Worm (Caenorhabditis elegans) whole organism, young adult: ENCODE data around the gene srd-33.

Source experiments
- B0035.1 ChIP-seq: sonication (generic microtip); optimal IDR thresholded peaks from 2 replicates; lab custom pipeline; 2016; ENCODE audit warnings: missing genetic modification characterization, mild to moderate bottlenecking, missing compliant biosample characterization, missing genotype, missing genetic modification reagents
- F22D6.2 ChIP-seq: sonication (generic microtip); optimal IDR thresholded peaks from 2 replicates; lab custom pipeline; 2016; ENCODE audit warnings: mild to moderate bottlenecking, missing genetic modification characterization, missing compliant biosample characterization
- F23B12.7 ChIP-seq: sonication (generic microtip); optimal IDR thresholded peaks from 2 replicates; lab custom pipeline; 2017; ENCODE audit warnings: missing genetic modification characterization, mild to moderate bottlenecking, missing compliant biosample characterization, antibody characterized with exemption, moderate library complexity; ENCODE audit not compliant: insufficient read depth
- F37B4.10 ChIP-seq: fragments of 200-800 bp; sonication (Bioruptor generic); IDR thresholded peaks from 2 replicates; pipeline ENCODE4 v1.3.6; 2022; ENCODE audit warnings: missing genetic modification characterization, missing compliant biosample characterization
- F57A8.1 ChIP-seq: fragments of 200-800 bp; sonication (Bioruptor generic); optimal IDR thresholded peaks from 2 replicates; lab custom pipeline; 2018; ENCODE audit warnings: mild to moderate bottlenecking, missing genetic modification characterization, moderate library complexity, missing compliant biosample characterization
- K11D2.4 ChIP-seq: fragments of 200-800 bp; sonication (Bioruptor generic); IDR thresholded peaks from 2 replicates; pipeline ENCODE4 v1.3.6; 2022; ENCODE audit warnings: missing genetic modification reagents, missing genetic modification characterization, missing compliant biosample characterization
- T26A5.8 ChIP-seq: sonication (generic microtip); optimal IDR thresholded peaks from 2 replicates; lab custom pipeline; 2016; ENCODE audit warnings: missing genetic modification characterization, missing compliant biosample characterization
- Y79H2A.3 ChIP-seq: fragments of 200-800 bp; sonication (Bioruptor generic); conservative IDR thresholded peaks from 2 replicates; pipeline ENCODE4 v1.3.6; 2022; ENCODE audit warnings: missing genetic modification reagents, missing genetic modification characterization, missing compliant biosample characterization
- Y95B8A.8 ChIP-seq: fragments of 200-800 bp; sonication (Bioruptor generic); IDR thresholded peaks from 2 replicates; pipeline ENCODE4 v1.3.6; 2022; ENCODE audit warnings: missing genetic modification reagents, missing genetic modification characterization, missing compliant biosample characterization
- ZK185.1 ChIP-seq: sonication (generic microtip); optimal IDR thresholded peaks from 2 replicates; lab custom pipeline; 2016; ENCODE audit warnings: mild to moderate bottlenecking, missing genetic modification characterization, missing compliant biosample characterization; ENCODE audit not compliant: poor library complexity, severe bottlenecking
- akir-1 ChIP-seq: fragments of 200-800 bp; sonication (Bioruptor generic); optimal IDR thresholded peaks from 2 replicates; lab custom pipeline; 2018; ENCODE audit warnings: mild to moderate bottlenecking, missing genetic modification characterization, moderate library complexity, missing compliant biosample characterization
- aptf-2 ChIP-seq: fragments of 200-800 bp; sonication (Bioruptor generic); conservative IDR thresholded peaks from 2 replicates; pipeline ENCODE4 v1.3.6; 2022; ENCODE audit warnings: missing genetic modification reagents, missing genetic modification characterization, missing compliant biosample characterization
- aptf-3 ChIP-seq: fragments of 200-800 bp; sonication (Bioruptor generic); IDR thresholded peaks from 2 replicates; pipeline ENCODE4 v1.3.6; 2022; ENCODE audit warnings: missing genetic modification characterization, missing compliant biosample characterization
- attf-5 ChIP-seq: fragments of 200-800 bp; sonication (Bioruptor generic); optimal IDR thresholded peaks from 2 replicates; lab custom pipeline; 2018; ENCODE audit warnings: mild to moderate bottlenecking, missing genetic modification characterization, missing compliant biosample characterization
- ccch-3 ChIP-seq: fragments of 200-800 bp; sonication (Bioruptor generic); optimal IDR thresholded peaks from 2 replicates; lab custom pipeline; 2018; ENCODE audit warnings: mild to moderate bottlenecking, missing genetic modification characterization, missing compliant biosample characterization
- ceh-100 ChIP-seq: fragments of 200-800 bp; sonication (Bioruptor generic); IDR thresholded peaks from 2 replicates; pipeline ENCODE4 v1.3.6; 2022; ENCODE audit warnings: missing genetic modification reagents, missing genetic modification characterization, missing compliant biosample characterization
- ceh-79 ChIP-seq: sonication (generic microtip); optimal IDR thresholded peaks from 2 replicates; lab custom pipeline; 2017; ENCODE audit warnings: mild to moderate bottlenecking, missing genetic modification characterization, missing compliant biosample characterization
- dox-1 ChIP-seq: fragments of 200-800 bp; sonication (Bioruptor generic); IDR thresholded peaks from 2 replicates; pipeline ENCODE4 v1.3.6; 2022; ENCODE audit warnings: missing genetic modification reagents, missing genetic modification characterization, missing compliant biosample characterization
- dpl-1 ChIP-seq: fragments of 150-350 bp; optimal IDR thresholded peaks from 2 replicates; lab custom pipeline; 2014; ENCODE audit warnings: missing biosample characterization, missing genetic modification reagents, missing genetic modification characterization
- him-1 ChIP-seq: sonication (generic microtip); optimal IDR thresholded peaks from 2 replicates; lab custom pipeline; 2016; ENCODE audit warnings: missing genotype, missing genetic modification reagents, missing genetic modification characterization, missing compliant biosample characterization
- let-526 ChIP-seq: fragments of 200-800 bp; sonication (Bioruptor generic); IDR thresholded peaks from 2 replicates; pipeline ENCODE4 v1.3.6; 2022; ENCODE audit warnings: missing genetic modification reagents, missing genetic modification characterization, missing compliant biosample characterization
- madf-3 ChIP-seq: fragments of 200-800 bp; sonication (Bioruptor generic); IDR thresholded peaks from 2 replicates; pipeline ENCODE4 v1.3.6; 2022; ENCODE audit warnings: missing genetic modification reagents, missing genetic modification characterization, missing compliant biosample characterization
- madf-6 ChIP-seq: fragments of 200-800 bp; sonication (Bioruptor generic); IDR thresholded peaks from 2 replicates; pipeline ENCODE4 v1.3.6; 2022; ENCODE audit warnings: missing genetic modification reagents, missing genetic modification characterization, missing compliant biosample characterization
- mes-4 ChIP-seq: sonication (generic microtip); optimal IDR thresholded peaks from 2 replicates; lab custom pipeline; 2016; ENCODE audit warnings: missing genotype, missing genetic modification characterization, missing compliant biosample characterization
- nfya-1 ChIP-seq: sonication (generic microtip); optimal IDR thresholded peaks from 2 replicates; lab custom pipeline; 2017; ENCODE audit warnings: antibody characterized with exemption, missing compliant biosample characterization, missing genetic modification characterization, borderline replicate concordance; ENCODE audit not compliant: insufficient read depth
- nfyb-1 ChIP-seq: fragments of 200-800 bp; sonication (Bioruptor generic); IDR thresholded peaks from 2 replicates; pipeline ENCODE4 v1.3.6; 2022; ENCODE audit warnings: missing genetic modification reagents, missing genetic modification characterization, missing compliant biosample characterization
- nhr-179 ChIP-seq: sonication (generic microtip); optimal IDR thresholded peaks from 2 replicates; lab custom pipeline; 2016; ENCODE audit warnings: mild to moderate bottlenecking, missing genetic modification characterization, missing compliant biosample characterization
- repo-1 ChIP-seq: sonication (generic microtip); optimal IDR thresholded peaks from 2 replicates; lab custom pipeline; 2017; ENCODE audit warnings: mild to moderate bottlenecking, missing genetic modification characterization, missing compliant biosample characterization
- rpc-1 ChIP-seq, 2 experiments: fragments of 150-350 bp in 1 of 2; sonication (generic microtip) in 1 of 2; optimal IDR thresholded peaks; 2 replicates each; lab custom pipeline; 2014 to 2018; ENCODE audit warnings: missing biosample characterization in 1 of 2, missing genetic modification characterization in 1 of 2, missing genetic modification reagents in 1 of 2, missing genotype in 1 of 2
- tbp1 ChIP-seq: fragments of 200-800 bp; sonication (Bioruptor generic); optimal IDR thresholded peaks from 2 replicates; lab custom pipeline; 2018; ENCODE audit warnings: mild to moderate bottlenecking, missing genetic modification characterization, missing compliant biosample characterization
- tbx-9 ChIP-seq: sonication (generic microtip); optimal IDR thresholded peaks from 2 replicates; lab custom pipeline; 2016; ENCODE audit warnings: borderline replicate concordance, missing genetic modification characterization, inconsistent platforms, missing compliant biosample characterization
- unc-62 ChIP-seq: fragments of 150-350 bp; optimal IDR thresholded peaks from 2 replicates; lab custom pipeline; 2014; ENCODE audit warnings: missing biosample characterization, missing genetic modification reagents, missing genetic modification characterization
- ztf-25 ChIP-seq: fragments of 200-800 bp; sonication (Bioruptor generic); IDR thresholded peaks from 2 replicates; pipeline ENCODE4 v1.3.6; 2022; ENCODE audit warnings: missing genetic modification reagents, missing genetic modification characterization, missing compliant biosample characterization

srd-33 gene

ce11 chrV:4870627-4871026, 1.5 kb upstream of the srd-33 start (continued):
- TF ChIP-seq tbp1 (no peak), madf-3 (no peak), Y95B8A.8 (no peak)
- TF ChIP-seq, all 124 proteins: peak for 0

- TF ChIP-seq him-1 = no peak
- no peak for TF ChIP-seq F22D6.2 (tag; lab: Kevin White, UChicago)
- TF ChIP-seq akir-1 (GFP tag; lab: Kevin White, UChicago) = no peak
- no peak for TF ChIP-seq nfya-1 (tag; lab: Kevin White, UChicago)
- no peak for TF ChIP-seq F23B12.7 (tag; lab: Kevin White, UChicago)
- TF ChIP-seq F57A8.1 (GFP tag; lab: Kevin White, UChicago) = no peak
- no peak for TF ChIP-seq Y79H2A.3 (GFP tag; lab: Robert Waterston, UW)
- TF ChIP-seq tbx-9 (tag; lab: Kevin White, UChicago) = no peak
- no peak for TF ChIP-seq let-526 (GFP tag; lab: Robert Waterston, UW)
- TF ChIP-seq ztf-25 = no peak
- TF ChIP-seq ZK185.1 (tag; lab: Kevin White, UChicago) = no peak
- TF ChIP-seq ceh-79 (tag; lab: Kevin White, UChicago) = no peak
- TF ChIP-seq aptf-2 = no peak
- TF ChIP-seq B0035.1 (tag; lab: Kevin White, UChicago) = no peak
- TF ChIP-seq aptf-3 (GFP tag; lab: Robert Waterston, UW) = no peak
- TF ChIP-seq, all 124 proteins: peak for 0
Measured at ce11 chrV:4877587-4877986, 5.5 kb downstream of the srd-33 start, which contains the start of gene T19H12.6. T19H12.6 (minus strand) TSS chrV:4877687.

- TF ChIP-seq ccch-3 (GFP tag; lab: Kevin White, UChicago) (no peak), mes-4 (no peak), repo-1 (no peak), T26A5.8 (no peak), nhr-179 (tag; lab: Kevin White, UChicago) (no peak), dox-1 (GFP tag; lab: Robert Waterston, UW) (no peak), attf-5 (GFP tag; lab: Kevin White, UChicago) (no peak), rpc-1 (optimal IDR thresholded peaks at IDR 0.05; lab: Kevin White, UChicago) (no peak), rpc-1 (tag; optimal IDR thresholded peaks at IDR 0.05; lab: Kevin White, UChicago) (no peak), ceh-100 (GFP tag; lab: Robert Waterston, UW) (no peak), K11D2.4 (GFP tag; lab: Robert Waterston, UW) (no peak), F37B4.10 (GFP tag; lab: Robert Waterston, UW) (no peak), nfyb-1 (GFP tag; lab: Robert Waterston, UW) (no peak), dpl-1 (GFP tag; lab: Kevin White, UChicago) (no peak)
Measured at ce11 chrV:4879251-4879650, 7.2 kb downstream of the srd-33 start, which contains the start of gene T19H12.15. T19H12.15 (minus strand) TSS chrV:4879351.

ce11 chrV:4881377-4881776, 9.3 kb downstream of the srd-33 start, which contains the start of gene str-32:
str-32 (minus strand) TSS chrV:4881477.
- no peak for TF ChIP-seq unc-62 (GFP tag; lab: Kevin White, UChicago)
- no peak for TF ChIP-seq aptf-3 (GFP tag; lab: Robert Waterston, UW)
- no peak for TF ChIP-seq K11D2.4 (GFP tag; lab: Robert Waterston, UW)
- no peak for TF ChIP-seq madf-6
